Worm (Caenorhabditis elegans): ENCODE measurements around the gene ZC196.5.
A peak's percentile ranks its signal among the peaks of the same experiment; 100 is the strongest.

The ZC196.5 gene

DNA sequence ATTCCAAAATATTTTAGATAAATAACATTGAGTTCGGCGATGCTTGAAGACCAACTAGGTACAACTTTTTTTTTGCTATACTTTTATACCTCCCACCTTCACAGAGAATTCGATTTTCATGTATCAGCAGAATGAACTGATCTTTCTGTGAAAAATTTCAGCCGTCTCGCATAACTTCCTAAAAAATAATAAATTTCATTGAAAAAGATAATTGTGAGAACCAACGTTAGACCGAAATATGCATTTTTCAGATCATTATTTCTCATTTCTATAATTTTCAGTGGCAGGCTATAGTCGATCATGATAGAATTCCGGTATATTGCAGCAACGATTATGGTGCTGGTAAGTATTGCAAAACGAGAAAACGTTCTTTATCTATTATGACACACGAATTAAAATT lies 42.4 kb downstream of the ZC196.5 start, which contains the start of gene srx-115:
srx-115 (plus strand) TSS at position 301 of the 400 bp plus-strand sequence.
- TF ChIP-seq dmd-9 (GFP tag; IDR thresholded peaks at IDR 0.05) (no peak), unc-39 (tag; optimal IDR thresholded peaks at IDR 0.05) (no peak), daf-16 (GFP tag; optimal IDR thresholded peaks at IDR 0.05) (no peak), daf-16 (tag; optimal IDR thresholded peaks at IDR 0.05) (no peak), aly-2 (tag; optimal IDR thresholded peaks at IDR 0.05) (no peak), nhr-25 (tag; optimal IDR thresholded peaks at IDR 0.05; ENCODE audit: borderline replicate concordance, insufficient read depth) (no peak), unc-62 (GFP tag; optimal IDR thresholded peaks at IDR 0.05 in 1 of 2) (no peak), unc-62 (tag; optimal IDR thresholded peaks at IDR 0.05) (no peak), ceh-82 (tag; optimal IDR thresholded peaks at IDR 0.05) (no peak), dpl-1 (GFP tag; optimal IDR thresholded peaks at IDR 0.05) (no peak), dve-1 (tag; optimal IDR thresholded peaks at IDR 0.05; ENCODE audit: insufficient read depth) (no peak), R02D3.7 (tag; optimal IDR thresholded peaks at IDR 0.05) (no peak), D1046.2 (GFP tag; IDR thresholded peaks at IDR 0.05) (no peak)

DNA sequence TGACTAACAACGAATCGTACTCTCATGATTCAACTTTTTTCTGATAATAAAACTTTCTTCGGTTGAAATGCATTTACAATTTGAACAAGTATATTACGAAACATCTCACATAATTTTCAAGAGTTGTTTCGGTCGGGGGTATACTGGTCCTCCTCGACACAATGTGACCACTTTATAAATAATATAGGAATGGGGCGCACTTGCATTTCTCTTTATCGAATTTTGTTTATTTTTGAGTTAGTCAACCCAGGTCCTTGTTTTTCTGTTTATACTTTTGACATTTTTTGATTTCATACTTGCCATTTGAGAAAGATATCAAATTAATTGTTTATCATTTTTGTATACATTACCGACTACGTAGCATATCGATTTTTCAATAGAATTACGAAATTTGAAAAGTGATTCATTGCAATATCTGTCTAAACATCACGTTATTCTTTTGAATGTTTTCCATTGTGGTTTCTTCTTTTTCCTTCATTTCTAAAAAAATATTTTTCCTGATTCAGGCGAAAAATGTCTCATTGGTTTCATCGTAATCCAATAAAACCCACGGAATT lies 44.7 kb downstream of the ZC196.5 start, which contains the start of gene B0507.2:
B0507.2 (plus strand) TSS at position 507 of the 557 bp plus-strand sequence.
- TF ChIP-seq hif-1 (tag; optimal IDR thresholded peaks at IDR 0.05) = no peak
- TF ChIP-seq spr-1 (tag; optimal IDR thresholded peaks at IDR 0.05) = no peak
- peak; percentile 35 for TF ChIP-seq mep-1 (tag; optimal IDR thresholded peaks at IDR 0.05)
- no peak for TF ChIP-seq lin-1 (GFP tag; IDR thresholded peaks at IDR 0.05)
- TF ChIP-seq tra-1 (GFP tag; IDR thresholded peaks at IDR 0.05) = no peak
- TF ChIP-seq Y105C5A.15 (GFP tag; IDR thresholded peaks at IDR 0.05) = no peak
- no peak for TF ChIP-seq daf-12 (tag; optimal IDR thresholded peaks at IDR 0.05)
- TF ChIP-seq F44E2.7 (GFP tag; IDR thresholded peaks at IDR 0.05) = no peak
- TF ChIP-seq snpc-4 (tag; optimal IDR thresholded peaks at IDR 0.05) = no peak
- TF ChIP-seq D1046.2 (GFP tag; IDR thresholded peaks at IDR 0.05) = no peak
- TF ChIP-seq T26A8.4 (GFP tag; IDR thresholded peaks at IDR 0.05) = no peak
- TF ChIP-seq lin-38 (GFP tag; IDR thresholded peaks at IDR 0.05) = no peak
- no peak for TF ChIP-seq zip-11 (GFP tag; IDR thresholded peaks at IDR 0.05)
- peak; percentile 33 for TF ChIP-seq nhr-28 (tag; optimal IDR thresholded peaks at IDR 0.05)
- peak; percentile 36 for TF ChIP-seq hlh-11 (tag; optimal IDR thresholded peaks at IDR 0.05)
- TF ChIP-seq R02D3.7 (tag; optimal IDR thresholded peaks at IDR 0.05) = no peak
- TF ChIP-seq ztf-11 (tag; optimal IDR thresholded peaks at IDR 0.05) = no peak
- no peak for TF ChIP-seq dve-1 (tag; optimal IDR thresholded peaks at IDR 0.05; ENCODE audit: insufficient read depth)
- TF ChIP-seq nhr-10 (tag; optimal IDR thresholded peaks at IDR 0.05) = no peak
- TF ChIP-seq duxl-1 (tag; optimal IDR thresholded peaks at IDR 0.05; ENCODE audit: poor library complexity) = no peak
- TF ChIP-seq nhr-25 (tag; optimal IDR thresholded peaks at IDR 0.05; ENCODE audit: borderline replicate concordance, insufficient read depth) = no peak
- TF ChIP-seq mxl-3 (GFP tag; optimal IDR thresholded peaks at IDR 0.05) = no peak
- no peak for TF ChIP-seq zip-2 (tag; optimal IDR thresholded peaks at IDR 0.05)
- TF ChIP-seq dpl-1 (GFP tag; optimal IDR thresholded peaks at IDR 0.05) = no peak
- TF ChIP-seq madf-9 (GFP tag; conservative IDR thresholded peaks at IDR 0.05) = no peak
- TF ChIP-seq mxl-2 (GFP tag; conservative IDR thresholded peaks at IDR 0.05) = no peak
- no peak for TF ChIP-seq ctbp-1 (GFP tag; IDR thresholded peaks at IDR 0.05)
- no peak for TF ChIP-seq zag-1 (tag; optimal IDR thresholded peaks at IDR 0.05)
- no peak for TF ChIP-seq madf-5 (GFP tag; IDR thresholded peaks at IDR 0.05)
- TF ChIP-seq Y5F2A.4 (GFP tag; optimal IDR thresholded peaks at IDR 0.05) = no peak
- TF ChIP-seq spr-3 (GFP tag; optimal IDR thresholded peaks at IDR 0.05) = no peak
- no peak for TF ChIP-seq nhr-77 (tag; optimal IDR thresholded peaks at IDR 0.05)
- no peak for TF ChIP-seq gei-8 (GFP tag; optimal IDR thresholded peaks at IDR 0.05)
- TF ChIP-seq ceh-44 (GFP tag; IDR thresholded peaks at IDR 0.05) = no peak
- TF ChIP-seq nhr-102 (tag; optimal IDR thresholded peaks at IDR 0.05) = no peak
- TF ChIP-seq dmd-9 (GFP tag; IDR thresholded peaks at IDR 0.05) = no peak
- TF ChIP-seq daf-16 (GFP tag; optimal IDR thresholded peaks at IDR 0.05) = no peak
- peak; percentile 90 for TF ChIP-seq daf-16 (tag; optimal IDR thresholded peaks at IDR 0.05)
- no peak for TF ChIP-seq F26F4.8 (GFP tag; conservative IDR thresholded peaks at IDR 0.05)
- no peak for TF ChIP-seq daf-8 (GFP tag; IDR thresholded peaks at IDR 0.05)
- TF ChIP-seq lim-7 (GFP tag; IDR thresholded peaks at IDR 0.05) = no peak
- no peak for TF ChIP-seq zfp-3 (GFP tag; conservative IDR thresholded peaks at IDR 0.05)
- TF ChIP-seq set-16 (GFP tag; IDR thresholded peaks at IDR 0.05) = no peak
- no peak for TF ChIP-seq unc-62 (GFP tag; optimal IDR thresholded peaks at IDR 0.05 in 1 of 2)
- no peak for TF ChIP-seq unc-62 (tag; optimal IDR thresholded peaks at IDR 0.05)

Data from whole organism, L4 larva.